Worm (Caenorhabditis elegans) whole organism, L4 larva: ENCODE results near the gene cyp-35A1.

Experiments used
- cey-2 ChIP-seq: sonication (generic microtip); optimal IDR thresholded peaks from 3 replicates; lab custom pipeline; 2017; ENCODE audit warnings: missing genetic modification characterization, mild to moderate bottlenecking, missing compliant biosample characterization, antibody characterized with exemption, borderline replicate concordance; ENCODE audit not compliant: insufficient read depth
- daf-16 ChIP-seq, 3 experiments: sonication (generic microtip); optimal IDR thresholded peaks; 2 replicates each; lab custom pipeline; 2016 to 2017; ENCODE audit warnings: missing genetic modification characterization in 3 of 3, missing genetic modification reagents in 3 of 3, mild to moderate bottlenecking in 2 of 3, missing compliant biosample characterization in 2 of 3, missing biosample characterization in 1 of 3, moderate library complexity in 1 of 3
- fos-1 ChIP-seq: fragments of 150-350 bp; optimal IDR thresholded peaks from 2 replicates; lab custom pipeline; 2014; ENCODE audit warnings: missing biosample characterization, missing genetic modification characterization
- mxl-3 ChIP-seq: fragments of 200-800 bp; sonication (Bioruptor generic); optimal IDR thresholded peaks from 2 replicates; lab custom pipeline; 2018; ENCODE audit warnings: mild to moderate bottlenecking, missing genetic modification characterization, missing compliant biosample characterization
- zip-2 ChIP-seq: fragments of 150-350 bp; optimal IDR thresholded peaks from 2 replicates; lab custom pipeline; 2014; ENCODE audit warnings: missing biosample characterization, missing genetic modification characterization

DNA sequence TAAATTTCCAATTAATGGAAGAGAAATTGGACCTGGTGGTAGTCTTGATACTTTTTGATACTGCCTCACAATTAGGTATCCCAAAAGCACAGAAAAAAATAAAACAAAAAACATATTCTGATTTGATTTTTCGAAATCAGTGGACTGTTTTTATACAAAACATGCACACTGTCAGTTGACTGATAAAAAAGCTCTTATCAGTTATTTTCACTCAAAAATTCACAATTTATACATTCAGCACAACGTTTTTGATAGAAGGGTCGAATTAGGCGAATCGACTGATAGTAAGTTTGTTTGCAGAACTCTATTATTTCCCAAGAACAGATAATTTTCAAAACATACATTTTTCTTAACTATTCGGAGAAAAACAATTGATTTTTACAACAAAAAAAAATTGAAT, 2.5 kb upstream of the cyp-35A1 start, which contains the start of gene cyp-35A2:
- TF ChIP-seq cey-2 (tag; lab: Kevin White, UChicago) (no peak), daf-16 (GFP tag; optimal IDR thresholded peaks at IDR 0.05; lab: Kevin White, UChicago) (no peak), daf-16 (tag; optimal IDR thresholded peaks at IDR 0.05; lab: Kevin White, UChicago) (peak; percentile 91), zip-2 (no peak), mxl-3 (no peak), fos-1 (no peak)
